Fruit fly (Drosophila melanogaster): ENCODE results near the gene RIOK1.

RIOK1 gene

DNA sequence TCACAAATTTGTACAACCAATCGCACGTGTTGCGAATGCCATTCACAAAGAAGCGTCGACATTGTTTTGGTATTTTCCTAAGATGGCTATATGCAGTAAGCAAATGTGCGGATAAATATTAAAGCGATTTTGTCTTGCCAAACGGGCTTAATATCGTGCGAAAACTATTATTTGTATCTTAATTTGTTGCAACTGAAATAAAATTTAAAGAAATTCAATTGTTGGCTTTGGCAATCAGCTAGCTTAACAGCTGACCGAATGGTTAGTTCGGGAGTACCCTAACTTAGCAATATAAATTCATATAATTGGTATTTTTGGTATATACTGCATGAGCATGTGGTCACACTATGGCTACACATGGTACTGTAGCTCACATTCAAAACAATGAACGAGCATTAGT is at the start of gene RIOK1, which contains the start of gene Polr3H (continued):
- peak; percentile 64 for TF ChIP-seq lmd (GFP tag; IDR thresholded peaks at IDR 0.05)
- peak; percentile 62 for TF ChIP-seq gcm2 (GFP tag; optimal IDR thresholded peaks at IDR 0.05)
- no peak for TF ChIP-seq CG2712 (tag; optimal IDR thresholded peaks at IDR 0.05)
- TF ChIP-seq dpn (GFP tag; optimal IDR thresholded peaks at IDR 0.05) = peak; percentile 80 to 83
- peak; percentile 4 for TF ChIP-seq CG15696 (tag; optimal IDR thresholded peaks at IDR 0.05)
- no peak for TF ChIP-seq oc (tag; optimal IDR thresholded peaks at IDR 0.05)
- TF ChIP-seq CG3065 (GFP tag; optimal IDR thresholded peaks at IDR 0.05) = peak; percentile 25
- peak; percentile 83 for TF ChIP-seq mam (GFP tag; optimal IDR thresholded peaks at IDR 0.05)
- TF ChIP-seq corto (GFP tag; optimal IDR thresholded peaks at IDR 0.05) = no peak
- TF ChIP-seq fd102C (GFP tag; optimal IDR thresholded peaks at IDR 0.05) = no peak
- TF ChIP-seq emc (GFP tag; optimal IDR thresholded peaks at IDR 0.05) = no peak
- no peak for TF ChIP-seq CG4360 (GFP tag; IDR thresholded peaks at IDR 0.05)
- TF ChIP-seq H2.0 (GFP tag; IDR thresholded peaks at IDR 0.05) = peak; percentile 74
- no peak for TF ChIP-seq pita (GFP tag; optimal IDR thresholded peaks at IDR 0.05)
- no peak for TF ChIP-seq CG31365 (tag; optimal IDR thresholded peaks at IDR 0.05)
- peak; percentile 85 for TF ChIP-seq Hsf (GFP tag; optimal IDR thresholded peaks at IDR 0.05)
- TF ChIP-seq CG4282 (GFP tag; optimal IDR thresholded peaks at IDR 0.05) = peak; percentile 14
- TF ChIP-seq CG17802 (tag; optimal IDR thresholded peaks at IDR 0.05) = peak; percentile 48
- no peak for TF ChIP-seq insv (GFP tag; optimal IDR thresholded peaks at IDR 0.05)
- TF ChIP-seq CG15011 (GFP tag; optimal IDR thresholded peaks at IDR 0.05) = peak; percentile 37
- no peak for TF ChIP-seq sd (tag; optimal IDR thresholded peaks at IDR 0.05)
- peak; percentile 42; the same call in 1 of the 2 replicates for TF ChIP-seq ap (GFP tag; IDR thresholded peaks at IDR 0.05)
- peak; percentile 54; the same call in 1 of the 4 replicates for TF ChIP-seq Dll (GFP tag; IDR thresholded peaks at IDR 0.05; ENCODE audit: partially characterized antibody)
- TF ChIP-seq nerfin-1 (tag; optimal IDR thresholded peaks at IDR 0.05) = no peak
- TF ChIP-seq so (GFP tag; IDR thresholded peaks at IDR 0.05) = no peak
- TF ChIP-seq stc (GFP tag; IDR thresholded peaks at IDR 0.05) = peak; percentile 59; the same call in 1 of the 2 replicates
- no peak for TF ChIP-seq CG31224 (GFP tag; IDR thresholded peaks at IDR 0.05)
- TF ChIP-seq Ssrp (tag; optimal IDR thresholded peaks at IDR 0.05) = peak; percentile 43
- peak; percentile 38 for TF ChIP-seq jumu (GFP tag; optimal IDR thresholded peaks at IDR 0.05)
- TF ChIP-seq ci (GFP tag; IDR thresholded peaks at IDR 0.05) = peak; percentile 65; the same call in 2 of the 3 replicates
- TF ChIP-seq NK7.1 (GFP tag; optimal IDR thresholded peaks at IDR 0.05) = no peak
- no peak for TF ChIP-seq sr (GFP tag; IDR thresholded peaks at IDR 0.05)
- TF ChIP-seq scrt (GFP tag; optimal IDR thresholded peaks at IDR 0.05) = peak; percentile 64
- peak; percentile 40; the same call in 1 of the 2 replicates for TF ChIP-seq CG9215 (GFP tag; IDR thresholded peaks at IDR 0.05)
- TF ChIP-seq CG12299 (tag; optimal IDR thresholded peaks at IDR 0.05) = no peak
- TF ChIP-seq Neu2 (GFP tag; optimal IDR thresholded peaks at IDR 0.05; ENCODE audit: borderline replicate concordance) = peak; percentile 13
- peak; percentile 76 for TF ChIP-seq ind (GFP tag; optimal IDR thresholded peaks at IDR 0.05)
- TF ChIP-seq slbo (GFP tag; IDR thresholded peaks at IDR 0.05) = peak; percentile 72
- TF ChIP-seq CG7928 (GFP tag; optimal IDR thresholded peaks at IDR 0.05) = no peak
- no peak for TF ChIP-seq aop (GFP tag; IDR thresholded peaks at IDR 0.05)
- no peak for TF ChIP-seq wor (GFP tag; IDR thresholded peaks at IDR 0.05)
- TF ChIP-seq Myb (GFP tag; optimal IDR thresholded peaks at IDR 0.05) = peak; percentile 37
- TF ChIP-seq CG10274 (GFP tag; optimal IDR thresholded peaks at IDR 0.05) = no peak
- peak; percentile 49 for TF ChIP-seq maf-S (GFP tag; optimal IDR thresholded peaks at IDR 0.05)
- TF ChIP-seq Fer2 (tag; optimal IDR thresholded peaks at IDR 0.05) = no peak
- TF ChIP-seq fd64A (GFP tag; optimal IDR thresholded peaks at IDR 0.05) = no peak
- TF ChIP-seq CG6854 (GFP tag; optimal IDR thresholded peaks at IDR 0.05) = no peak
- TF ChIP-seq Dfd (GFP tag; optimal IDR thresholded peaks at IDR 0.05) = no peak
- TF ChIP-seq CG12659 (GFP tag; optimal IDR thresholded peaks at IDR 0.05) = peak; percentile 72
- TF ChIP-seq CG14014 (GFP tag; IDR thresholded peaks at IDR 0.05) = peak; percentile 68
- peak; percentile 39 for TF ChIP-seq fd3F (GFP tag; optimal IDR thresholded peaks at IDR 0.05)
- no peak for TF ChIP-seq cg (GFP tag; optimal IDR thresholded peaks at IDR 0.05)
